Worm (Caenorhabditis elegans): ENCODE results near the gene T04H1.5.

ce11 chrV:12271495-12271894 lies 20.4 kb downstream of the T04H1.5 start, which contains the start of the genes tsfm-1 and capg-2:
- TF ChIP-seq nhr-237 (tag; optimal IDR thresholded peaks at IDR 0.05) (no peak), ama-1 (optimal IDR thresholded peaks at IDR 0.05) (no peak), ceh-16 (tag; optimal IDR thresholded peaks at IDR 0.05) (no peak), nhr-67 (tag; optimal IDR thresholded peaks at IDR 0.05) (no peak), R02D3.7 (tag; optimal IDR thresholded peaks at IDR 0.05) (no peak), nhr-77 (tag; optimal IDR thresholded peaks at IDR 0.05) (no peak), ztf-11 (tag; optimal IDR thresholded peaks at IDR 0.05) (no peak), lin-15B (tag; optimal IDR thresholded peaks at IDR 0.05) (peak; percentile 19), ztf-4 (tag; optimal IDR thresholded peaks at IDR 0.05) (no peak), lin-39 (tag; optimal IDR thresholded peaks at IDR 0.05) (no peak), jun-1 (tag; optimal IDR thresholded peaks at IDR 0.05) (no peak), elt-3 (tag; optimal IDR thresholded peaks at IDR 0.05) (no peak), nhr-25 (tag; optimal IDR thresholded peaks at IDR 0.05) (no peak), snpc-4 (tag; optimal IDR thresholded peaks at IDR 0.05) (no peak)
